Worm (Caenorhabditis elegans): Measurements from ENCODE around the gene srw-36.

The srw-36 gene

DNA sequence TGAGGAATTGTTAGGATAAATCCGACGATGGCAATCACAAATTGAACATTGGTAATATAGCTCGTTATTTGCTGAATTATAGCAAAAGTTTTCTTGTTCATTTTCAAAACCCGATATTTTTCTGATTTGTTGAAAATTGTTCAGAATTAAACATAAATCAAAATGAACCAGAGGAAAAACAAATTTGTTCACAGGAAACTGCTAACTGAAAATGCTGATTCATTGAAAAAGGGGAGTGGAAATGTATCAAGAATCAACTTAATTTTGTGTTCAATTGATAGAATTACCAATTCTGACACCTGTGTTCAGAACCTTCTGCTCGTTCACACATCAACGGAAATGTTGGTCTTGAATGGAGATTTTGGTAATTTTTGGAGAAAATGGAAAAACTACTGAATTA lies 39.4 kb upstream of the srw-36 start, which contains the start of gene srw-77:
TSS of gene srw-77 (minus strand) at position 101 of the 400 bp plus-strand sequence.
- no peak for TF ChIP-seq tbp1 (GFP tag; optimal IDR thresholded peaks at IDR 0.05)
- TF ChIP-seq unc-62 (GFP tag; optimal IDR thresholded peaks at IDR 0.05) = no peak
- TF ChIP-seq T07F8.4 (tag; optimal IDR thresholded peaks at IDR 0.05) = no peak
- no peak for TF ChIP-seq gei-17 (GFP tag; optimal IDR thresholded peaks at IDR 0.05)
- TF ChIP-seq F57C9.4 (tag; optimal IDR thresholded peaks at IDR 0.05) = no peak

- no peak for TF ChIP-seq nhr-80 (tag; optimal IDR thresholded peaks at IDR 0.05)
- TF ChIP-seq tbp1 (GFP tag; optimal IDR thresholded peaks at IDR 0.05) = peak; percentile 86
- TF ChIP-seq ceh-91 (GFP tag; IDR thresholded peaks at IDR 0.05) = no peak
- TF ChIP-seq ZK185.1 (tag; optimal IDR thresholded peaks at IDR 0.05; ENCODE audit: poor library complexity, severe bottlenecking) = no peak
- TF ChIP-seq madf-6 (GFP tag; IDR thresholded peaks at IDR 0.05) = no peak
- TF ChIP-seq dox-1 (GFP tag; IDR thresholded peaks at IDR 0.05) = no peak
- TF ChIP-seq hlh-26 (GFP tag; conservative IDR thresholded peaks at IDR 0.05) = no peak
- TF ChIP-seq F55B11.4 (tag; optimal IDR thresholded peaks at IDR 0.05; ENCODE audit: borderline replicate concordance, insufficient read depth) = no peak
- no peak for TF ChIP-seq lin-54 (GFP tag; optimal IDR thresholded peaks at IDR 0.05)
- no peak for TF ChIP-seq zim-3 (tag; optimal IDR thresholded peaks at IDR 0.05)
- no peak for TF ChIP-seq athp-1 (tag; optimal IDR thresholded peaks at IDR 0.05)
- TF ChIP-seq hmg-1.2 (GFP tag; IDR thresholded peaks at IDR 0.05) = peak; percentile 33; the same call in 1 of the 2 replicates
- TF ChIP-seq let-526 (GFP tag; IDR thresholded peaks at IDR 0.05) = no peak
- TF ChIP-seq ceh-27 (GFP tag; optimal IDR thresholded peaks at IDR 0.05) = no peak
- no peak for TF ChIP-seq K11D2.4 (GFP tag; IDR thresholded peaks at IDR 0.05)
- peak; percentile 56 for TF ChIP-seq die-1 (tag; optimal IDR thresholded peaks at IDR 0.05)
- peak; percentile 63 for TF ChIP-seq rpc-1 (optimal IDR thresholded peaks at IDR 0.05)
- peak; percentile 78 for TF ChIP-seq rpc-1 (tag; optimal IDR thresholded peaks at IDR 0.05)
- TF ChIP-seq hrde-1 (tag; optimal IDR thresholded peaks at IDR 0.05; ENCODE audit: borderline replicate concordance) = no peak
- TF ChIP-seq ztf-28 (GFP tag; IDR thresholded peaks at IDR 0.05) = no peak
- no peak for TF ChIP-seq mcd-1 (GFP tag; IDR thresholded peaks at IDR 0.05)
- TF ChIP-seq lin-26 (GFP tag; IDR thresholded peaks at IDR 0.05) = peak; percentile 62; the same call in 1 of the 2 replicates
- no peak for TF ChIP-seq repo-1 (tag; optimal IDR thresholded peaks at IDR 0.05)
- TF ChIP-seq chd-7 (tag; optimal IDR thresholded peaks at IDR 0.05) = no peak
- peak; percentile 56 for TF ChIP-seq snpc-1.1 (tag; optimal IDR thresholded peaks at IDR 0.05; ENCODE audit: insufficient read depth)
- TF ChIP-seq ztf-26 (tag; optimal IDR thresholded peaks at IDR 0.05) = no peak
- no peak for TF ChIP-seq K12H6.12 (tag; optimal IDR thresholded peaks at IDR 0.05)
- no peak for TF ChIP-seq Y53F4B.3 (GFP tag; IDR thresholded peaks at IDR 0.05)
- no peak for TF ChIP-seq atf-7 (tag; optimal IDR thresholded peaks at IDR 0.05)
- 0 out of 2 replicates have a peak, but pooled peaks have one; percentile 20 for TF ChIP-seq ztf-25 (GFP tag; IDR thresholded peaks at IDR 0.05)
- no peak for TF ChIP-seq rec-8 (tag; optimal IDR thresholded peaks at IDR 0.05)
- no peak for TF ChIP-seq ceh-58 (GFP tag; IDR thresholded peaks at IDR 0.05)
- TF ChIP-seq tbx-9 (tag; optimal IDR thresholded peaks at IDR 0.05; ENCODE audit: borderline replicate concordance) = no peak
- TF ChIP-seq B0261.1 (tag; optimal IDR thresholded peaks at IDR 0.05) = peak; percentile 64
- peak; percentile 72; the same call in 1 of the 2 replicates for TF ChIP-seq attf-6 (GFP tag; IDR thresholded peaks at IDR 0.05)
- peak; percentile 20 for TF ChIP-seq ztf-18 (tag; optimal IDR thresholded peaks at IDR 0.05)
- no peak for TF ChIP-seq ztf-22 (GFP tag; optimal IDR thresholded peaks at IDR 0.05)
- no peak for TF ChIP-seq akir-1 (GFP tag; optimal IDR thresholded peaks at IDR 0.05)
- no peak for TF ChIP-seq C06A6.2 (GFP tag; conservative IDR thresholded peaks at IDR 0.05)
- TF ChIP-seq egrh-3 (GFP tag; IDR thresholded peaks at IDR 0.05) = no peak
- no peak for TF ChIP-seq lir-1 (GFP tag; conservative IDR thresholded peaks at IDR 0.05)
- no peak for TF ChIP-seq ccch-3 (GFP tag; optimal IDR thresholded peaks at IDR 0.05)
Measured at ce11 chrV:16645201-16645940, 37.6 kb upstream of the srw-36 start, which contains the start of gene W06G6.17. Gene W06G6.17, minus strand, starts transcription at chrV:16645251.
